Worm (Caenorhabditis elegans) whole organism, midembryonic: Measurements from ENCODE around the gene hsp-110.

Experiments used
- T22C8.4 ChIP-seq: fragments of 200-800 bp; sonication (Bioruptor generic); IDR thresholded peaks from 2 replicates; pipeline ENCODE4 v1.3.6; 2022; ENCODE audit warnings: missing genetic modification characterization, missing compliant biosample characterization
- cog-1 ChIP-seq: sonication (generic microtip); optimal IDR thresholded peaks from 2 replicates; lab custom pipeline; 2016; ENCODE audit warnings: missing genetic modification characterization, missing compliant biosample characterization
- flt-1 ChIP-seq: fragments of 200-800 bp; sonication (Bioruptor generic); IDR thresholded peaks from 2 replicates; pipeline ENCODE4 v1.3.6; 2022; ENCODE audit warnings: missing genetic modification characterization, missing compliant biosample characterization
- klf-2 ChIP-seq: fragments of 200-800 bp; sonication (Bioruptor generic); conservative IDR thresholded peaks from 2 replicates; pipeline ENCODE4 v1.3.6; 2022; ENCODE audit warnings: missing genetic modification reagents, missing genetic modification characterization, missing compliant biosample characterization
- med-1 ChIP-seq: sonication (generic microtip); optimal IDR thresholded peaks from 2 replicates; lab custom pipeline; 2017; ENCODE audit warnings: missing genetic modification characterization, mild to moderate bottlenecking, missing compliant biosample characterization, antibody characterized with exemption, missing genetic modification reagents; ENCODE audit not compliant: insufficient read depth
- ref-1 ChIP-seq: fragments of 200-800 bp; sonication (Bioruptor generic); conservative IDR thresholded peaks from 2 replicates; pipeline ENCODE4 v1.3.6; 2022; ENCODE audit warnings: missing genetic modification reagents, missing genetic modification characterization, missing compliant biosample characterization
- tab-1 ChIP-seq: fragments of 200-800 bp; sonication (Bioruptor generic); IDR thresholded peaks from 2 replicates; pipeline ENCODE4 v1.3.6; 2022; ENCODE audit warnings: missing genetic modification characterization, missing compliant biosample characterization
- ztf-23 ChIP-seq: fragments of 200-800 bp; sonication (Bioruptor generic); IDR thresholded peaks from 2 replicates; pipeline ENCODE4 v1.3.6; 2022; ENCODE audit warnings: missing genetic modification reagents, missing genetic modification characterization, missing compliant biosample characterization
- ztf-29 ChIP-seq: fragments of 200-800 bp; sonication (Bioruptor generic); IDR thresholded peaks from 2 replicates; pipeline ENCODE4 v1.3.6; 2022; ENCODE audit warnings: missing genetic modification reagents, missing genetic modification characterization, missing compliant biosample characterization

DNA sequence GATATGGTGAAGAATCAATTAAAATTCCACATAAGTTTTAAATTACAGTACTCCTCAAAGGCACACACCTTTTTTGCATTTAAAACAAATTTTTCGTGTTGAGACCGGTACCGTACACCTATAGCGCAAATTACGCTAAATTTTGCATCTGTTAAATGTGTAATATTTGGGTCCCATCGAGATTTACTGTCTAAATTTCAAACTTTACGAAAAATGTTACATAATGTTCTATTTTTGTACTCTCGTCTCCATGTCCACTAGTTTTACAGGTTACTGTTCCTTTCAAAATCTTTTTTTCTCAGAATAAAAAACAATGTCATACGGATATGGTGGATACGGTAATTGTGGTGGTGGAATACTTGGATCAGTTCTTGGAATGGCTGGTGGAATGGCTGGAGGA, 48.3 kb downstream of the hsp-110 start, which contains the start of gene ZK353.2:
- no peak for TF ChIP-seq ztf-29 (GFP tag; lab: Robert Waterston, UW)
- TF ChIP-seq cog-1 (tag; lab: Kevin White, UChicago) = no peak
- no peak for TF ChIP-seq flt-1 (GFP tag; lab: Robert Waterston, UW)
- TF ChIP-seq ref-1 = no peak
- no peak for TF ChIP-seq tab-1 (GFP tag; lab: Robert Waterston, UW)
- TF ChIP-seq T22C8.4 (GFP tag; lab: Robert Waterston, UW) = no peak
- TF ChIP-seq ztf-23 = no peak
- no peak for TF ChIP-seq med-1 (GFP tag; lab: Kevin White, UChicago)
- TF ChIP-seq klf-2 (GFP tag; lab: Robert Waterston, UW) = no peak
